Worm (Caenorhabditis elegans) whole organism, young adult: ENCODE results near the gene sup-26.

ENCODE experiments used
- B0035.1 ChIP-seq: sonication (generic microtip); optimal IDR thresholded peaks from 2 replicates; lab custom pipeline; 2016; ENCODE audit warnings: missing genetic modification characterization, mild to moderate bottlenecking, missing compliant biosample characterization, missing genotype, missing genetic modification reagents
- B0336.3 ChIP-seq: fragments of 200-800 bp; sonication (Bioruptor generic); IDR thresholded peaks from 2 replicates; pipeline ENCODE4 v1.3.6; 2022; ENCODE audit warnings: missing genetic modification characterization, missing compliant biosample characterization
- C06A6.2 ChIP-seq: fragments of 200-800 bp; sonication (Bioruptor generic); conservative IDR thresholded peaks from 2 replicates; pipeline ENCODE4 v1.3.6; 2022; ENCODE audit warnings: missing genetic modification characterization, missing compliant biosample characterization
- F10E7.11 ChIP-seq: sonication (generic microtip); optimal IDR thresholded peaks from 2 replicates; lab custom pipeline; 2017; ENCODE audit warnings: mild to moderate bottlenecking, missing genetic modification characterization, moderate library complexity, missing compliant biosample characterization
- F33H1.4 ChIP-seq: fragments of 200-800 bp; sonication (Bioruptor generic); IDR thresholded peaks from 2 replicates; pipeline ENCODE4 v1.3.6; 2022; ENCODE audit warnings: missing genetic modification reagents, missing genetic modification characterization, missing compliant biosample characterization
- F55B11.4 ChIP-seq: sonication (generic microtip); optimal IDR thresholded peaks from 2 replicates; lab custom pipeline; 2016; ENCODE audit warnings: missing compliant biosample characterization, missing genetic modification characterization, borderline replicate concordance; ENCODE audit not compliant: insufficient read depth
- K11D2.4 ChIP-seq: fragments of 200-800 bp; sonication (Bioruptor generic); IDR thresholded peaks from 2 replicates; pipeline ENCODE4 v1.3.6; 2022; ENCODE audit warnings: missing genetic modification reagents, missing genetic modification characterization, missing compliant biosample characterization
- K12H6.12 ChIP-seq: fragments of 200-800 bp; sonication (Bioruptor generic); optimal IDR thresholded peaks from 2 replicates; lab custom pipeline; 2018; ENCODE audit warnings: mild to moderate bottlenecking, missing genetic modification characterization, missing compliant biosample characterization
- Y53F4B.3 ChIP-seq: fragments of 200-800 bp; sonication (Bioruptor generic); IDR thresholded peaks from 2 replicates; pipeline ENCODE4 v1.3.6; 2022; ENCODE audit warnings: missing genetic modification reagents, missing genetic modification characterization, missing compliant biosample characterization
- Y53G8AR.9 ChIP-seq: fragments of 200-800 bp; sonication (Bioruptor generic); conservative IDR thresholded peaks from 2 replicates; pipeline ENCODE4 v1.3.6; 2022; ENCODE audit warnings: missing genetic modification reagents, missing genetic modification characterization, missing compliant biosample characterization
- Y79H2A.3 ChIP-seq: fragments of 200-800 bp; sonication (Bioruptor generic); conservative IDR thresholded peaks from 2 replicates; pipeline ENCODE4 v1.3.6; 2022; ENCODE audit warnings: missing genetic modification reagents, missing genetic modification characterization, missing compliant biosample characterization
- akir-1 ChIP-seq: fragments of 200-800 bp; sonication (Bioruptor generic); optimal IDR thresholded peaks from 2 replicates; lab custom pipeline; 2018; ENCODE audit warnings: mild to moderate bottlenecking, missing genetic modification characterization, moderate library complexity, missing compliant biosample characterization
- ama-1 ChIP-seq, 3 experiments: fragments of 150-350 bp in 1 of 3; sonication (generic microtip) in 2 of 3; optimal IDR thresholded peaks; 2 replicates each; lab custom pipeline; 2014 to 2018; ENCODE audit warnings: missing biosample characterization in 2 of 3, missing genetic modification characterization in 2 of 3, missing genetic modification reagents in 2 of 3
- atf-7 ChIP-seq: sonication (generic microtip); optimal IDR thresholded peaks from 2 replicates; lab custom pipeline; 2017; ENCODE audit warnings: mild to moderate bottlenecking, missing genetic modification characterization, missing compliant biosample characterization
- attf-3 ChIP-seq: fragments of 200-800 bp; sonication (Bioruptor generic); conservative IDR thresholded peaks from 2 replicates; pipeline ENCODE4 v1.3.6; 2022; ENCODE audit warnings: missing genetic modification reagents, missing genetic modification characterization, missing compliant biosample characterization
- attf-5 ChIP-seq: fragments of 200-800 bp; sonication (Bioruptor generic); optimal IDR thresholded peaks from 2 replicates; lab custom pipeline; 2018; ENCODE audit warnings: mild to moderate bottlenecking, missing genetic modification characterization, missing compliant biosample characterization
- cebp-1 ChIP-seq, 2 experiments: fragments of 200-800 bp in 1 of 2; sonication (Bioruptor generic) in 1 of 2; sonication (generic microtip) in 1 of 2; IDR thresholded peaks in 1 of 2; optimal IDR thresholded peaks in 1 of 2; 2 replicates each; pipeline versions ENCODE4 v1.3.6 to Lab custom; 2017 to 2022; ENCODE audit warnings: missing compliant biosample characterization in 2 of 2, missing genetic modification characterization in 2 of 2, mild to moderate bottlenecking in 1 of 2, missing genetic modification reagents in 1 of 2, moderate library complexity in 1 of 2
- ceh-58 ChIP-seq: fragments of 200-800 bp; sonication (Bioruptor generic); IDR thresholded peaks from 2 replicates; pipeline ENCODE4 v1.3.6; 2022; ENCODE audit warnings: missing genetic modification characterization, missing compliant biosample characterization
- ceh-79 ChIP-seq: sonication (generic microtip); optimal IDR thresholded peaks from 2 replicates; lab custom pipeline; 2017; ENCODE audit warnings: mild to moderate bottlenecking, missing genetic modification characterization, missing compliant biosample characterization
- ceh-91 ChIP-seq: fragments of 200-800 bp; sonication (Bioruptor generic); IDR thresholded peaks from 2 replicates; pipeline ENCODE4 v1.3.6; 2022; ENCODE audit warnings: missing genetic modification reagents, missing genetic modification characterization, missing compliant biosample characterization
- dpff-1 ChIP-seq: sonication (generic microtip); optimal IDR thresholded peaks from 2 replicates; lab custom pipeline; 2017; ENCODE audit warnings: mild to moderate bottlenecking, missing genetic modification characterization, missing compliant biosample characterization
- efl-1 ChIP-seq: fragments of 150-350 bp; optimal IDR thresholded peaks from 2 replicates; lab custom pipeline; 2014; ENCODE audit warnings: missing biosample characterization, missing genetic modification reagents, missing genetic modification characterization
- egrh-3 ChIP-seq: fragments of 200-800 bp; sonication (Bioruptor generic); IDR thresholded peaks from 2 replicates; pipeline ENCODE4 v1.3.6; 2022; ENCODE audit warnings: missing genetic modification reagents, missing genetic modification characterization, missing compliant biosample characterization
- fkh-3 ChIP-seq: sonication (generic microtip); optimal IDR thresholded peaks from 2 replicates; lab custom pipeline; 2016; ENCODE audit warnings: mild to moderate bottlenecking, missing genetic modification characterization, missing compliant biosample characterization
- him-1 ChIP-seq: sonication (generic microtip); optimal IDR thresholded peaks from 2 replicates; lab custom pipeline; 2016; ENCODE audit warnings: missing genotype, missing genetic modification reagents, missing genetic modification characterization, missing compliant biosample characterization
- hlh-12 ChIP-seq: sonication (generic microtip); optimal IDR thresholded peaks from 2 replicates; lab custom pipeline; 2016; ENCODE audit warnings: missing genetic modification characterization, missing compliant biosample characterization
- hmg-1.2 ChIP-seq: fragments of 200-800 bp; sonication (Bioruptor generic); IDR thresholded peaks from 2 replicates; pipeline ENCODE4 v1.3.6; 2022; ENCODE audit warnings: missing genetic modification reagents, missing genetic modification characterization, missing compliant biosample characterization
- hmg-20 ChIP-seq: fragments of 200-800 bp; sonication (Bioruptor generic); IDR thresholded peaks from 2 replicates; pipeline ENCODE4 v1.3.6; 2022; ENCODE audit warnings: missing genetic modification reagents, missing genetic modification characterization, missing compliant biosample characterization
- lin-26 ChIP-seq: fragments of 200-800 bp; sonication (Bioruptor generic); IDR thresholded peaks from 2 replicates; pipeline ENCODE4 v1.3.6; 2022; ENCODE audit warnings: missing genetic modification reagents, missing genetic modification characterization, missing compliant biosample characterization
- madf-3 ChIP-seq: fragments of 200-800 bp; sonication (Bioruptor generic); IDR thresholded peaks from 2 replicates; pipeline ENCODE4 v1.3.6; 2022; ENCODE audit warnings: missing genetic modification reagents, missing genetic modification characterization, missing compliant biosample characterization
- madf-8 ChIP-seq: fragments of 200-800 bp; sonication (Bioruptor generic); conservative IDR thresholded peaks from 2 replicates; pipeline ENCODE4 v1.3.6; 2022; ENCODE audit warnings: missing genetic modification reagents, missing genetic modification characterization, missing compliant biosample characterization
- mcd-1 ChIP-seq: fragments of 200-800 bp; sonication (Bioruptor generic); IDR thresholded peaks from 2 replicates; pipeline ENCODE4 v1.3.6; 2022; ENCODE audit warnings: missing genetic modification reagents, missing genetic modification characterization, missing compliant biosample characterization
- mxl-1 ChIP-seq: sonication (generic microtip); optimal IDR thresholded peaks from 2 replicates; lab custom pipeline; 2016; ENCODE audit warnings: missing genetic modification characterization, missing compliant biosample characterization
- nfya-1 ChIP-seq: sonication (generic microtip); optimal IDR thresholded peaks from 2 replicates; lab custom pipeline; 2017; ENCODE audit warnings: antibody characterized with exemption, missing compliant biosample characterization, missing genetic modification characterization, borderline replicate concordance; ENCODE audit not compliant: insufficient read depth
- nhr-80 ChIP-seq: sonication (generic microtip); optimal IDR thresholded peaks from 2 replicates; lab custom pipeline; 2016; ENCODE audit warnings: missing genetic modification characterization, missing compliant biosample characterization
- sea-2 ChIP-seq: fragments of 200-800 bp; sonication (Bioruptor generic); IDR thresholded peaks from 2 replicates; pipeline ENCODE4 v1.3.6; 2022; ENCODE audit warnings: missing genetic modification characterization, missing compliant biosample characterization
- snpc-4 ChIP-seq, 5 experiments: fragments of 150-350 bp in 1 of 5; sonication (generic microtip) in 4 of 5; optimal IDR thresholded peaks; 2 replicates each; lab custom pipeline; 2014 to 2018; ENCODE audit warnings: missing genetic modification characterization in 5 of 5, missing biosample characterization in 3 of 5, antibody characterized with exemption in 2 of 5, mild to moderate bottlenecking in 2 of 5, missing compliant biosample characterization in 2 of 5, missing genotype in 2 of 5, moderate library complexity in 2 of 5, missing genetic modification reagents in 1 of 5
- sptf-2 ChIP-seq: fragments of 200-800 bp; sonication (Bioruptor generic); optimal IDR thresholded peaks from 2 replicates; lab custom pipeline; 2018; ENCODE audit warnings: mild to moderate bottlenecking, missing genetic modification characterization, missing compliant biosample characterization
- unc-130 ChIP-seq: sonication (generic microtip); optimal IDR thresholded peaks from 2 replicates; lab custom pipeline; 2016; ENCODE audit warnings: missing genetic modification reagents, missing genetic modification characterization, missing compliant biosample characterization
- unc-62 ChIP-seq: fragments of 150-350 bp; optimal IDR thresholded peaks from 2 replicates; lab custom pipeline; 2014; ENCODE audit warnings: missing biosample characterization, missing genetic modification reagents, missing genetic modification characterization
- xnd-1 ChIP-seq: sonication (generic microtip); optimal IDR thresholded peaks from 2 replicates; lab custom pipeline; 2016; ENCODE audit warnings: missing genotype, missing genetic modification reagents, missing genetic modification characterization, missing compliant biosample characterization
- zfh-2 ChIP-seq: fragments of 200-800 bp; sonication (Bioruptor generic); conservative IDR thresholded peaks from 2 replicates; pipeline ENCODE4 v1.3.6; 2022; ENCODE audit warnings: missing genetic modification reagents, missing genetic modification characterization, missing compliant biosample characterization
- zim-3 ChIP-seq: sonication (generic microtip); optimal IDR thresholded peaks from 2 replicates; lab custom pipeline; 2017; ENCODE audit warnings: mild to moderate bottlenecking, missing genetic modification characterization, moderate library complexity, missing compliant biosample characterization
- ztf-22 ChIP-seq: fragments of 200-800 bp; sonication (Bioruptor generic); optimal IDR thresholded peaks from 2 replicates; lab custom pipeline; 2018; ENCODE audit warnings: mild to moderate bottlenecking, missing genetic modification characterization, moderate library complexity, missing compliant biosample characterization
- ztf-26 ChIP-seq: sonication (generic microtip); optimal IDR thresholded peaks from 2 replicates; lab custom pipeline; 2017; ENCODE audit warnings: missing genetic modification characterization, missing compliant biosample characterization
- ztf-6 ChIP-seq: fragments of 200-800 bp; sonication (Bioruptor generic); IDR thresholded peaks from 2 replicates; pipeline ENCODE4 v1.3.6; 2022; ENCODE audit warnings: missing genetic modification reagents, missing genetic modification characterization, missing compliant biosample characterization

The sup-26 gene

DNA sequence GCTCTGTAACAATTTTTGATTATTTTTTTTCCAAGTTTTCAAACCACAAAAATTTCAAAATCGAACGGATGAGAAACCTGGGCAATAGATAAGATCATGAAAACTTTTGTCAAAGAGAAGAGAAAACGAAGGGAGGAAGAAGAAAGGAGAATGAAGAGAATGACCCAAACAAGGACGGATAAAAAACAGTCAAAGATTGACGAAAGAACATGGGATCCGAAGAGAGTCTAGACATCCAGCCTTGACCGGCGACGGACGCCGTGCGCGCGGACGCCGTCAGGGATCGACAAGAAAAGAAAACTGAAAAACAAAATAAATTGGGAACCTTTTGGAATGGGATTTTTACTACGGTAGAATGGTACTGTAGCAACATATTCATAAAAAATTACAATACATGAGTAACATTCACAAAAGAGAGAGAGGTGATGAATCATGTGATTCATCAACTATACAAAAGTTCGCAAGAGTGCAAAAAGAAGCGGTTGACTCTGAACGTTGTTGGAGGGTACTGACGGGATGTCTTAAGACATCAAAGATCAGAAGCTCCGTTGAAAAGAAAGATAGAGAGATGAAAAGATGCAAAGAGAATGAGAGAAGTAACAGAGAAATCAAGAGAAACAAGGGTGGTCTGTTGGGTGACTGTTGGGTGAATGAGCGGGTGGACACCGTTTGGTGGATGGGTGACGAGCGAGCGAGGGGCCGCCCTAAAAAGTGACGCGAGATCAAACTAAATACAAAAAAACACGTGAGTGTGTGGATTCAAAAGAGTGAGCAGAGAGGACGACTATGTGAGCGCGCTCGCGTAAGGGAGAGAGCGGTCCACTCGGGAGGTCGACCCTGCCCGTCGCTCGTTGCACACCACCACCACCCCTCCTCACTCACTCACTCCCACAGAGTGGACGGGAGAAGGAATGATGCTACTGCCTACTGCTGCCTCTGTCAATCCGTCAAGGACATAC is at the start of gene sup-26:
sup-26 (minus strand) TSS at position 10 of the 959 bp plus-strand sequence.
- no peak for TF ChIP-seq ceh-91
- TF ChIP-seq mxl-1 (tag; lab: Kevin White, UChicago) = no peak
- TF ChIP-seq B0336.3 (GFP tag; lab: Robert Waterston, UW) = no peak
- no peak for TF ChIP-seq attf-3 (GFP tag; lab: Robert Waterston, UW)
- TF ChIP-seq sptf-2 (GFP tag; lab: Kevin White, UChicago) = no peak
- no peak for TF ChIP-seq dpff-1
- TF ChIP-seq Y53G8AR.9 (GFP tag; lab: Robert Waterston, UW) = no peak
- peak; percentile 66; the same call in 1 of the 2 replicates for TF ChIP-seq egrh-3 (GFP tag; lab: Robert Waterston, UW)
- no peak for TF ChIP-seq sea-2 (GFP tag; lab: Robert Waterston, UW)
- TF ChIP-seq attf-5 (GFP tag; lab: Kevin White, UChicago) = no peak
- no peak for TF ChIP-seq snpc-4 (GFP tag; optimal IDR thresholded peaks at IDR 0.05; lab: Kevin White, UChicago)
- TF ChIP-seq snpc-4 (tag; optimal IDR thresholded peaks at IDR 0.05; lab: Kevin White, UChicago) = no peak
- TF ChIP-seq ztf-22 (GFP tag; lab: Kevin White, UChicago) = no peak
- no peak for TF ChIP-seq cebp-1 (GFP tag; IDR thresholded peaks at IDR 0.05; lab: Robert Waterston, UW)
- TF ChIP-seq cebp-1 (tag; optimal IDR thresholded peaks at IDR 0.05; lab: Kevin White, UChicago) = peak; percentile 41
- no peak for TF ChIP-seq unc-130 (GFP tag; lab: Kevin White, UChicago)
- no peak for TF ChIP-seq C06A6.2 (GFP tag; lab: Robert Waterston, UW)
- peak; percentile 3 for TF ChIP-seq K12H6.12 (tag; lab: Kevin White, UChicago)
- no peak for TF ChIP-seq atf-7
- TF ChIP-seq F10E7.11 = no peak
- TF ChIP-seq nfya-1 (tag; lab: Kevin White, UChicago) = no peak
- no peak for TF ChIP-seq hmg-20 (GFP tag; lab: Robert Waterston, UW)
- no peak for TF ChIP-seq Y79H2A.3 (GFP tag; lab: Robert Waterston, UW)
- TF ChIP-seq madf-3 = no peak
- no peak for TF ChIP-seq him-1 (tag; lab: Kevin White, UChicago)
- TF ChIP-seq zfh-2 (GFP tag; lab: Robert Waterston, UW) = peak; percentile 93
- no peak for TF ChIP-seq akir-1
- TF ChIP-seq ztf-26 (tag; lab: Kevin White, UChicago) = no peak
- TF ChIP-seq unc-62 (GFP tag; lab: Kevin White, UChicago) = no peak
- peak; percentile 29; the same call in 1 of the 2 replicates for TF ChIP-seq mcd-1 (GFP tag; lab: Robert Waterston, UW)
- no peak for TF ChIP-seq F55B11.4 (tag; lab: Kevin White, UChicago)
- no peak for TF ChIP-seq nhr-80
- no peak for TF ChIP-seq B0035.1 (tag; lab: Kevin White, UChicago)
- TF ChIP-seq madf-8 = no peak
- no peak for TF ChIP-seq ztf-6
- 0 out of 2 replicates have a peak, but pooled peaks have one; percentile 39 for TF ChIP-seq hmg-1.2 (GFP tag; lab: Robert Waterston, UW)
- no peak for TF ChIP-seq ama-1 (optimal IDR thresholded peaks at IDR 0.05; lab: Kevin White, UChicago)
- no peak for TF ChIP-seq ama-1 (GFP tag; optimal IDR thresholded peaks at IDR 0.05; lab: Kevin White, UChicago)
- TF ChIP-seq xnd-1 (tag; lab: Kevin White, UChicago) = no peak
- no peak for TF ChIP-seq hlh-12 (tag; lab: Kevin White, UChicago)
- TF ChIP-seq efl-1 (GFP tag; lab: Kevin White, UChicago) = no peak
- TF ChIP-seq fkh-3 (tag; lab: Kevin White, UChicago) = no peak
- no peak for TF ChIP-seq K11D2.4 (GFP tag; lab: Robert Waterston, UW)
- TF ChIP-seq F33H1.4 (GFP tag; lab: Robert Waterston, UW) = no peak
- no peak for TF ChIP-seq ceh-79
- no peak for TF ChIP-seq zim-3
- no peak for TF ChIP-seq lin-26 (GFP tag; lab: Robert Waterston, UW)
- TF ChIP-seq Y53F4B.3 = no peak
- no peak for TF ChIP-seq ceh-58 (GFP tag; lab: Robert Waterston, UW)
